Fruit fly (Drosophila melanogaster) whole organism, embryonic: ENCODE data around the gene AstCC.
A peak's percentile ranks its signal among the peaks of the same experiment; 100 is the strongest.

Experiments used
- Ada2b ChIP-seq: fragments of 200-800 bp; sonication (Bioruptor generic); IDR thresholded peaks from 2 replicates; pipeline ENCODE4 v1.3.6; 2022; ENCODE audit warnings: missing biosample characterization, missing genetic modification characterization
- Asciz ChIP-seq: fragments of 200-800 bp; sonication (Bioruptor generic); optimal IDR thresholded peaks from 2 replicates; lab custom pipeline; 2017; ENCODE audit warnings: missing biosample characterization, mild to moderate bottlenecking, missing genetic modification characterization, missing genetic modification reagents
- CG10366 ChIP-seq: fragments of 200-800 bp; sonication (Bioruptor generic); IDR thresholded peaks from 2 replicates; pipeline ENCODE4 v1.3.6; 2022; ENCODE audit warnings: missing biosample characterization, missing genetic modification characterization
- CG11398 ChIP-seq: fragments of 200-800 bp; sonication (Bioruptor generic); optimal IDR thresholded peaks from 2 replicates; lab custom pipeline; 2016; ENCODE audit warnings: missing biosample characterization, missing genetic modification characterization
- CG11504 ChIP-seq: fragments of 200-800 bp; sonication (Bioruptor generic); optimal IDR thresholded peaks from 3 replicates; lab custom pipeline; 2019; ENCODE audit warnings: missing biosample characterization, mild to moderate bottlenecking, missing genetic modification characterization, moderate library complexity
- CG15479 ChIP-seq: fragments of 200-800 bp; sonication (Bioruptor generic); optimal IDR thresholded peaks from 3 replicates; lab custom pipeline; 2019; ENCODE audit warnings: missing biosample characterization, mild to moderate bottlenecking, missing genetic modification characterization, moderate library complexity
- CG2120 ChIP-seq: fragments of 200-800 bp; sonication (Bioruptor generic); optimal IDR thresholded peaks from 3 replicates; lab custom pipeline; 2016; ENCODE audit warnings: missing biosample characterization, missing genetic modification characterization
- CG2199 ChIP-seq: fragments of 200-800 bp; sonication (Bioruptor generic); IDR thresholded peaks from 3 replicates; pipeline ENCODE4 v1.3.6; 2022; ENCODE audit warnings: missing biosample characterization, missing genetic modification characterization
- CG30403 ChIP-seq: fragments of 200-800 bp; sonication (Bioruptor generic); optimal IDR thresholded peaks from 3 replicates; lab custom pipeline; 2016; ENCODE audit warnings: missing biosample characterization, missing genetic modification characterization
- CG32767 ChIP-seq: fragments of 200-800 bp; sonication (Bioruptor generic); IDR thresholded peaks from 2 replicates; pipeline ENCODE4 v1.3.6; 2022; ENCODE audit warnings: missing biosample characterization, missing genetic modification characterization
- CG4730 ChIP-seq: fragments of 200-800 bp; sonication (Bioruptor generic); IDR thresholded peaks from 2 replicates; pipeline ENCODE4 v1.3.6; 2022; ENCODE audit warnings: missing biosample characterization, missing genetic modification characterization
- CG6254 ChIP-seq: fragments of 200-800 bp; sonication (Bioruptor generic); optimal IDR thresholded peaks from 3 replicates; lab custom pipeline; 2017; ENCODE audit warnings: mild to moderate bottlenecking, missing biosample characterization, missing genetic modification reagents, missing genetic modification characterization
- CG7556 ChIP-seq: fragments of 200-800 bp; sonication (Bioruptor generic); optimal IDR thresholded peaks from 2 replicates; lab custom pipeline; 2017; ENCODE audit warnings: missing biosample characterization, mild to moderate bottlenecking, missing genetic modification characterization
- CG8944 ChIP-seq: fragments of 200-800 bp; sonication (Bioruptor generic); optimal IDR thresholded peaks from 3 replicates; lab custom pipeline; 2016; ENCODE audit warnings: missing biosample characterization, missing genetic modification characterization
- CkIIα-i1 ChIP-seq: fragments of 200-800 bp; sonication (Bioruptor generic); IDR thresholded peaks from 2 replicates; pipeline ENCODE4 v1.3.6; 2022; ENCODE audit warnings: missing biosample characterization, missing genetic modification characterization
- E2f1 ChIP-seq: fragments of 200-800 bp; sonication (Bioruptor generic); IDR thresholded peaks from 2 replicates; pipeline ENCODE4 v1.3.6; 2022; ENCODE audit warnings: missing biosample characterization, missing genetic modification characterization
- E2f2 ChIP-seq: fragments of 200-800 bp; sonication (Bioruptor generic); IDR thresholded peaks from 2 replicates; pipeline ENCODE4 v1.3.6; 2022; ENCODE audit warnings: missing biosample characterization, missing genetic modification characterization
- H2.0 ChIP-seq: fragments of 200-800 bp; sonication (Bioruptor generic); IDR thresholded peaks from 2 replicates; pipeline ENCODE4 v1.3.6; 2022; ENCODE audit warnings: missing biosample characterization, missing genetic modification characterization
- Hand ChIP-seq: fragments of 200-800 bp; sonication (Bioruptor generic); optimal IDR thresholded peaks from 2 replicates; lab custom pipeline; 2017; ENCODE audit warnings: mild to moderate bottlenecking, missing biosample characterization, missing genetic modification reagents, missing genetic modification characterization
- Hmr ChIP-seq: fragments of 200-800 bp; sonication (Bioruptor generic); optimal IDR thresholded peaks from 3 replicates; lab custom pipeline; 2017; ENCODE audit warnings: mild to moderate bottlenecking, missing biosample characterization, missing genetic modification reagents, missing genetic modification characterization
- MTF-1 ChIP-seq: fragments of 200-800 bp; sonication (Bioruptor generic); optimal IDR thresholded peaks from 2 replicates; lab custom pipeline; 2018; ENCODE audit warnings: missing biosample characterization, mild to moderate bottlenecking, missing genetic modification characterization, borderline replicate concordance
- Ptx1 ChIP-seq: fragments of 200-800 bp; sonication (Bioruptor generic); IDR thresholded peaks from 2 replicates; pipeline ENCODE4 v1.3.6; 2022; ENCODE audit warnings: missing biosample characterization, missing genetic modification characterization
- Sox102F ChIP-seq: fragments of 200-800 bp; sonication (Bioruptor generic); optimal IDR thresholded peaks from 2 replicates; lab custom pipeline; 2018; ENCODE audit warnings: missing biosample characterization, mild to moderate bottlenecking, missing genetic modification characterization, moderate library complexity
- bigmax ChIP-seq: fragments of 200-800 bp; sonication (Bioruptor generic); optimal IDR thresholded peaks from 2 replicates; lab custom pipeline; 2018; ENCODE audit warnings: missing biosample characterization, mild to moderate bottlenecking, missing genetic modification characterization
- cad ChIP-seq: fragments of >200 bp; optimal IDR thresholded peaks from 2 replicates; lab custom pipeline; 2017; ENCODE audit warnings: missing biosample characterization, missing genetic modification characterization
- crol ChIP-seq: fragments of 200-800 bp; sonication (Bioruptor generic); IDR thresholded peaks from 2 replicates; pipeline ENCODE4 v1.3.6; 2022; ENCODE audit warnings: missing biosample characterization, missing genetic modification characterization
- dm ChIP-seq: fragments of 200-800 bp; sonication (Bioruptor generic); optimal IDR thresholded peaks from 3 replicates; lab custom pipeline; 2016; ENCODE audit warnings: missing biosample characterization, missing genetic modification characterization
- dmrt99B ChIP-seq: fragments of 200-800 bp; sonication (Bioruptor generic); optimal IDR thresholded peaks from 2 replicates; lab custom pipeline; 2018; ENCODE audit warnings: missing biosample characterization, mild to moderate bottlenecking, missing genetic modification characterization, moderate library complexity
- esg ChIP-seq: fragments of 200-800 bp; sonication (Bioruptor generic); conservative IDR thresholded peaks from 2 replicates; pipeline ENCODE4 v1.3.6; 2022; ENCODE audit warnings: missing biosample characterization, missing genetic modification characterization
- ftz-f1 ChIP-seq: fragments of 200-800 bp; sonication (Bioruptor generic); optimal IDR thresholded peaks from 2 replicates; lab custom pipeline; 2016; ENCODE audit warnings: missing biosample characterization, missing genetic modification characterization
- gcm2 ChIP-seq: fragments of 200-800 bp; sonication (Bioruptor generic); optimal IDR thresholded peaks from 2 replicates; lab custom pipeline; 2016; ENCODE audit warnings: missing biosample characterization, missing genetic modification characterization
- gro ChIP-seq: fragments of 200-800 bp; sonication (Bioruptor generic); optimal IDR thresholded peaks from 2 replicates; lab custom pipeline; 2016; ENCODE audit warnings: missing biosample characterization, missing genetic modification characterization
- gsb-n ChIP-seq: fragments of 200-800 bp; sonication (Bioruptor generic); optimal IDR thresholded peaks from 3 replicates; lab custom pipeline; 2018; ENCODE audit warnings: missing biosample characterization, mild to moderate bottlenecking, missing genetic modification characterization
- hkb ChIP-seq, 2 experiments: fragments of 200-800 bp in 1 of 2; fragments of >200 bp in 1 of 2; sonication (Bioruptor generic) in 1 of 2; IDR thresholded peaks in 1 of 2; optimal IDR thresholded peaks in 1 of 2; 2 replicates each; pipeline versions ENCODE4 v1.3.6 to Lab custom; 2017 to 2022; ENCODE audit warnings: missing biosample characterization in 1 of 2, missing genetic modification characterization in 1 of 2
- ind ChIP-seq: fragments of 200-800 bp; sonication (Bioruptor generic); optimal IDR thresholded peaks from 3 replicates; lab custom pipeline; 2016; ENCODE audit warnings: missing biosample characterization, missing genetic modification characterization
- lab ChIP-seq: fragments of 200-800 bp; sonication (Bioruptor generic); optimal IDR thresholded peaks from 3 replicates; lab custom pipeline; 2017; ENCODE audit warnings: missing biosample characterization, missing genetic modification characterization, mild to moderate bottlenecking, moderate library complexity, missing genetic modification reagents
- lola ChIP-seq, 3 experiments: fragments of >200 bp in 2 of 3; fragments of 200-800 bp in 1 of 3; sonication (Bioruptor generic) in 1 of 3; optimal IDR thresholded peaks; 2 replicates each; lab custom pipeline; 2017 to 2019; ENCODE audit warnings: missing biosample characterization in 3 of 3, missing genetic modification characterization in 3 of 3, mild to moderate bottlenecking in 1 of 3, moderate library complexity in 1 of 3
- oc ChIP-seq: fragments of 200-800 bp; sonication (Bioruptor generic); optimal IDR thresholded peaks from 2 replicates; lab custom pipeline; 2018; ENCODE audit warnings: missing biosample characterization, mild to moderate bottlenecking, missing genetic modification characterization, moderate library complexity
- pan ChIP-seq, 4 experiments: fragments of >200 bp in 3 of 4; fragments of 200-800 bp in 1 of 4; sonication (Bioruptor generic) in 1 of 4; optimal IDR thresholded peaks in 3 of 4; IDR thresholded peaks in 1 of 4; 2 replicates each; pipeline versions ENCODE4 v1.3.6 to Lab custom; 2017 to 2022; ENCODE audit warnings: missing biosample characterization in 2 of 4, missing genetic modification characterization in 2 of 4, mixed read lengths in 1 of 4
- pros ChIP-seq: fragments of 200-800 bp; sonication (Bioruptor generic); optimal IDR thresholded peaks from 3 replicates; lab custom pipeline; 2019; ENCODE audit warnings: missing biosample characterization, mild to moderate bottlenecking, missing genetic modification characterization, moderate library complexity
- sd ChIP-seq: fragments of 200-800 bp; sonication (Bioruptor generic); optimal IDR thresholded peaks from 3 replicates; lab custom pipeline; 2018; ENCODE audit warnings: missing biosample characterization, mild to moderate bottlenecking, missing genetic modification characterization, moderate library complexity
- sens ChIP-seq: fragments of 200-800 bp; sonication (Bioruptor generic); peaks from one replicate; lab custom pipeline; 2016; ENCODE audit warnings: missing biosample characterization, missing genetic modification characterization
- slbo ChIP-seq: fragments of 200-800 bp; sonication (Bioruptor generic); IDR thresholded peaks from 2 replicates; pipeline ENCODE4 v1.3.6; 2022; ENCODE audit warnings: missing biosample characterization, missing genetic modification characterization
- tna ChIP-seq: fragments of 200-800 bp; sonication (Bioruptor generic); IDR thresholded peaks from 2 replicates; pipeline ENCODE4 v1.3.6; 2022; ENCODE audit warnings: missing biosample characterization, missing genetic modification characterization; ENCODE audit not compliant: partially characterized antibody
- toy ChIP-seq: fragments of 200-800 bp; sonication (Bioruptor generic); IDR thresholded peaks from 2 replicates; pipeline ENCODE4 v1.3.6; 2022; ENCODE audit warnings: missing biosample characterization, missing genetic modification characterization
- unc-4 ChIP-seq: fragments of 200-800 bp; sonication (Bioruptor generic); IDR thresholded peaks from 2 replicates; pipeline ENCODE4 v1.3.6; 2022; ENCODE audit warnings: missing biosample characterization, missing genetic modification characterization; ENCODE audit not compliant: partially characterized antibody
- unpg ChIP-seq: fragments of 200-800 bp; sonication (Bioruptor generic); optimal IDR thresholded peaks from 3 replicates; lab custom pipeline; 2018; ENCODE audit warnings: missing biosample characterization, mild to moderate bottlenecking, missing genetic modification characterization, moderate library complexity
- zf30C ChIP-seq: fragments of 200-800 bp; sonication (Bioruptor generic); optimal IDR thresholded peaks from 3 replicates; lab custom pipeline; 2018; ENCODE audit warnings: missing biosample characterization, mild to moderate bottlenecking, missing genetic modification characterization

AstCC gene

dm6 chr2L:11065106-11065878 lies 19.7 kb downstream of the AstCC start (continued):
- TF ChIP-seq sd, result peak; percentile 19
- TF ChIP-seq crol (GFP tag; lab: Robert Waterston, UW), result peak; percentile 70
- TF ChIP-seq CG6254 (GFP tag; lab: Kevin White, UChicago), result no peak
- no peak for TF ChIP-seq sens (GFP tag; lab: Kevin White, UChicago)
- peak; percentile 33 for TF ChIP-seq unpg (GFP tag; lab: Kevin White, UChicago)
- no peak for TF ChIP-seq E2f2 (GFP tag; lab: Robert Waterston, UW)
- TF ChIP-seq CG8944 (GFP tag; lab: Kevin White, UChicago), result no peak
- peak; percentile 5 for TF ChIP-seq CG7556 (GFP tag; lab: Kevin White, UChicago)
- TF ChIP-seq CG11398 (GFP tag; lab: Kevin White, UChicago), result no peak
- TF ChIP-seq slbo (GFP tag; lab: Robert Waterston, UW), result peak; percentile 76
- TF ChIP-seq esg (GFP tag; lab: Robert Waterston, UW), result 0 out of 2 replicates have a peak, but pooled peaks have one; percentile 21
- TF ChIP-seq oc (tag; lab: Kevin White, UChicago), result no peak
- no peak for TF ChIP-seq ftz-f1 (GFP tag; lab: Kevin White, UChicago)
- TF ChIP-seq dm, result no peak
- TF ChIP-seq CG15479 (GFP tag; lab: Kevin White, UChicago), result no peak
- no peak for TF ChIP-seq pros (GFP tag; lab: Kevin White, UChicago)
- TF ChIP-seq gcm2, result no peak
- no peak for TF ChIP-seq bigmax
- TF ChIP-seq Sox102F (GFP tag; lab: Kevin White, UChicago), result peak; percentile 25
- peak; percentile 65 for TF ChIP-seq lab (GFP tag; lab: Kevin White, UChicago)
- TF ChIP-seq gsb-n (tag; lab: Kevin White, UChicago), result no peak
- TF ChIP-seq tna (GFP tag; lab: Robert Waterston, UW), result no peak
- TF ChIP-seq CG11504 (tag; lab: Kevin White, UChicago), result peak; percentile 44
- no peak; the same call in 1 of the 2 replicates for TF ChIP-seq CG32767
- no peak for TF ChIP-seq hkb (optimal IDR thresholded peaks at IDR 0.05; lab: Kevin White, UChicago)
- no peak for TF ChIP-seq hkb (GFP tag; IDR thresholded peaks at IDR 0.05; lab: Robert Waterston, UW)
- TF ChIP-seq Ptx1 (GFP tag; lab: Robert Waterston, UW), result peak; percentile 58
- TF ChIP-seq Asciz (GFP tag; lab: Kevin White, UChicago), result no peak
- no peak for TF ChIP-seq toy (GFP tag; lab: Robert Waterston, UW)
- TF ChIP-seq E2f1 (GFP tag; lab: Robert Waterston, UW), result peak; percentile 26; the same call in 1 of the 2 replicates
- TF ChIP-seq Hand (GFP tag; lab: Kevin White, UChicago), result peak; percentile 43
- TF ChIP-seq CG30403, result peak; percentile 42
- 0 out of 2 replicates have a peak, but pooled peaks have one; percentile 4 for TF ChIP-seq H2.0
- 0 out of 2 replicates have a peak, but pooled peaks have one; percentile 4 for TF ChIP-seq Ada2b
- peak; percentile 73 for TF ChIP-seq Hmr (GFP tag; lab: Kevin White, UChicago)
- TF ChIP-seq ind (GFP tag; lab: Kevin White, UChicago), result peak; percentile 25
- TF ChIP-seq gro (GFP tag; lab: Kevin White, UChicago), result no peak
- TF ChIP-seq CkIIα-i1 (GFP tag; lab: Robert Waterston, UW), result no peak
- TF ChIP-seq MTF-1 (GFP tag; lab: Kevin White, UChicago), result no peak
- no peak for TF ChIP-seq CG2199 (GFP tag; lab: Robert Waterston, UW)
- TF ChIP-seq cad, result no peak
- TF ChIP-seq unc-4, result no peak
- TF ChIP-seq dmrt99B (tag; lab: Kevin White, UChicago), result no peak
- TF ChIP-seq CG10366 (GFP tag; lab: Robert Waterston, UW), result 0 out of 2 replicates have a peak, but pooled peaks have one; percentile 31
- no peak for TF ChIP-seq CG4730
- TF ChIP-seq pan (optimal IDR thresholded peaks at IDR 0.05; lab: Kevin White, UChicago), result no peak
- peak in 1 of 2 experiments; percentile 48 for TF ChIP-seq pan (GFP tag; optimal IDR thresholded peaks at IDR 0.05 in 1 of 2, IDR thresholded peaks at IDR 0.05 in 1 of 2)
- TF ChIP-seq CG2120 (GFP tag; lab: Kevin White, UChicago), result peak; percentile 63
- TF ChIP-seq lola (GFP tag; optimal IDR thresholded peaks at IDR 0.05; lab: Kevin White, UChicago), result no peak
- peak; percentile 39 for TF ChIP-seq zf30C (GFP tag; lab: Kevin White, UChicago)
